Fruit fly (Drosophila melanogaster): ENCODE data around the gene CG17028.

- TF ChIP-seq tai (GFP tag; optimal IDR thresholded peaks at IDR 0.05) = no peak
- TF ChIP-seq woc (GFP tag; optimal IDR thresholded peaks at IDR 0.05) = no peak
- no peak for TF ChIP-seq Abd-B (GFP tag; optimal IDR thresholded peaks at IDR 0.05)
- TF ChIP-seq br (GFP tag; optimal IDR thresholded peaks at IDR 0.05) = no peak
These were observed 3.1 kb downstream of the CG17028 start for dm6 chr3L:15981403-15981802.
